Fruit fly (Drosophila melanogaster): ENCODE data around the gene CG14963.

The CG14963 gene

DNA sequence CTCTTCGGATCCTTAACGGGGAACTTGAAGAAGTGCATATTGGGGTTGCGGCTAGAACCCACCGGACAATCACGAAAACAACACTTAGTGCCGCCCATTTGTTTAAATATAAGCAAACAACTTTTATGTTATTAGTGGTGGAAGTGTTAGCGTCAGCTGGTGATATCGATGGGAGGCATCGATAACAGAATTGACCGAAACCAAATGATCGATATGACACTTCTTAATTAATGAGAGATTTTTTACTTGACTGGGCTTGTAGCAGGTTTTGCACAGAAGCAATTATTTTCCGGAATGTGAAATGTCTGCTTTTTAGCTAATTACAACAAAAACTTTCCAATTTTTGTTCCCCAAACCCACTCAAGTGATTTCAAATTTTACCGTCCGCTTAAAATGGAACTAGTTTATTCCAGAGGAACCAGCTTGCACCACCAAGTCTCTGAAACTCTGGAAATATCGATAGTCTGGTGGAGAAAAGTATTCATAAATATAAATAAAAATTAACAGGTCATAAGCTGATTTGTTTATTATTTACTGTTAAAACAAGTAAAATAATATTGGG lies 20.1 kb upstream of the CG14963 start, which contains the start of gene CG14965 (continued):
- no peak for TF ChIP-seq CG11695 (GFP tag; IDR thresholded peaks at IDR 0.05)
- TF ChIP-seq ato (GFP tag; IDR thresholded peaks at IDR 0.05; ENCODE audit: partially characterized antibody) = peak; percentile 75
- no peak for TF ChIP-seq nau (GFP tag; optimal IDR thresholded peaks at IDR 0.05)
- no peak for TF ChIP-seq ase (GFP tag; IDR thresholded peaks at IDR 0.05)
- peak; percentile 50; the same call in 2 of the 3 replicates for TF ChIP-seq row (GFP tag; IDR thresholded peaks at IDR 0.05)
- peak; percentile 84 for TF ChIP-seq CG34224 (GFP tag; IDR thresholded peaks at IDR 0.05; ENCODE audit: partially characterized antibody)
- peak; percentile 87 for TF ChIP-seq amos (GFP tag; IDR thresholded peaks at IDR 0.05; ENCODE audit: partially characterized antibody)
- TF ChIP-seq CG5953 (GFP tag; IDR thresholded peaks at IDR 0.05) = no peak
- peak; percentile 87 for TF ChIP-seq vnd (GFP tag; IDR thresholded peaks at IDR 0.05; ENCODE audit: partially characterized antibody)
- TF ChIP-seq Sin3A (optimal IDR thresholded peaks at IDR 0.05) = peak; percentile 84

DNA sequence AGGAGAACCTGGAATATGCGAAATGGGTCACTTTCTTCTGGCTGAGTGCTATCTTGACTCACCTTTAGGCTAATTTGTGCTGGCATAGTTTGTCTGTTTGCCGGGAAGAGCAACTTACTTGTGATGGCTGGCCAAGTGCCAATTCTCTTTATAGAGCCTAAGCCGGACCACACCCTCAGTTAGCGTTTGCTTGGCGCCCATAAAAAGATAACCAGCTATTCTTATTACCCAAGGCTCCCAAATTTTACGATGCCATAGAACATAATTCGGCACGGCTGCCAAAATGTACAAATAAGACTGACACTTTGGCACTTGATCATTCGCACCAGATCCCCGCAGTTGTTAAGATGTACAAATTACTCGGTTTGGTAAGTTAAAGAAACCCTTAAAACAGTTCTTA lies 17.3 kb upstream of the CG14963 start, which contains the start of the genes CG42525 and CG14958:
CG42525 (minus strand) TSS at position 101 of the 400 bp plus-strand sequence.
CG14958 (plus strand) TSS at position 332 of the 400 bp plus-strand sequence.
- TF ChIP-seq CG13894 (tag; optimal IDR thresholded peaks at IDR 0.05) = no peak
- TF ChIP-seq Lim3 (GFP tag; IDR thresholded peaks at IDR 0.05) = no peak
- TF ChIP-seq btn (GFP tag; optimal IDR thresholded peaks at IDR 0.05) = no peak
- TF ChIP-seq CG17829 (tag; optimal IDR thresholded peaks at IDR 0.05) = no peak
- no peak for TF ChIP-seq sqz (GFP tag; optimal IDR thresholded peaks at IDR 0.05)
- no peak for TF ChIP-seq CG4282 (GFP tag; optimal IDR thresholded peaks at IDR 0.05)
- TF ChIP-seq CG2116 (GFP tag; optimal IDR thresholded peaks at IDR 0.05) = no peak
- TF ChIP-seq nau (GFP tag; optimal IDR thresholded peaks at IDR 0.05) = no peak
- TF ChIP-seq dan (GFP tag; IDR thresholded peaks at IDR 0.05) = no peak
- no peak for TF ChIP-seq Ssrp (tag; optimal IDR thresholded peaks at IDR 0.05)

DNA sequence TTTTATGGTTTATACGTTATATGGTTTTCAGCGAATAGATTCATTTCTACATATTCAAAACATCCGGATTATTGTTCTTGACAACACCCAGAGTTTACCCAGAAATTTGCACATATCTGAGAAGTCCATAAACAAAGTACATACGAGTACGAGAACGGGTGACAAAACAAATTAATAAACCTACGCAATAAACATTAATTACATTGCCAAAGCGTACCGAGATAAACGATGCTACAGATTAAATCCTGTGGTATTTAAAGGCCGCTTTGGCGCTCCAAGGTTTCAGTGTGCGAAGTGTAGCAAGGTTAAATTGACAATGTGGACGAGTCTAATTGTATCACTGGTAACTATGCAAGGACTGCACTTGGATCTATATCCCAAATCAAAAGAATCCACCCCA lies 14.9 kb upstream of the CG14963 start, which contains the start of gene CG14957:
CG14957 (plus strand) TSS at position 301 of the 400 bp plus-strand sequence.
- TF ChIP-seq Rfx (GFP tag; IDR thresholded peaks at IDR 0.05) = 0 out of 2 replicates have a peak, but pooled peaks have one; percentile 12
- no peak for TF ChIP-seq CG5953 (GFP tag; IDR thresholded peaks at IDR 0.05)

DNA sequence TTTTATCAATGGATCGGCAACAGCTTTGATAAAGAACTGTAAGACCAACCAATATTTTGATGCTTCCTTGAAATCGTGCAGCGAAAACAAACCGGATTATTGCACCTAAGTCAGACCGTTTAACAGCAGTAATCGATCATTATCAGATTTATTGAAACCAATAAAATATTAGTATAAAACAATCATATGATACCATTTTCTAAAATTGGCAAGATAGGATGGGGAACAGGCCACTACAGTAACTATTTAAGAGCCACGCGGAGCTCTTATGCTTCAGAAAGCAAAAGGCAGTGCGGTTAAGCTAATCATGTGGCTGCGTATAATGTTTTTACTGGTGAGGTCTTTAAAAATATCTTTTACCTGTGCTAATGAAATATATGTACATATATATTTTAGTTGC lies 14.0 kb upstream of the CG14963 start, which contains the start of gene CG32284:
CG32284 (plus strand) TSS at position 301 of the 400 bp plus-strand sequence.
- TF ChIP-seq ase (GFP tag; IDR thresholded peaks at IDR 0.05) = no peak
- TF ChIP-seq caup (GFP tag; optimal IDR thresholded peaks at IDR 0.05; ENCODE audit: severe bottlenecking) = no peak
- no peak for TF ChIP-seq nmo (GFP tag; optimal IDR thresholded peaks at IDR 0.05)
- no peak for TF ChIP-seq CG1602 (GFP tag; optimal IDR thresholded peaks at IDR 0.05)
- no peak for TF ChIP-seq pfk (GFP tag; optimal IDR thresholded peaks at IDR 0.05)

DNA sequence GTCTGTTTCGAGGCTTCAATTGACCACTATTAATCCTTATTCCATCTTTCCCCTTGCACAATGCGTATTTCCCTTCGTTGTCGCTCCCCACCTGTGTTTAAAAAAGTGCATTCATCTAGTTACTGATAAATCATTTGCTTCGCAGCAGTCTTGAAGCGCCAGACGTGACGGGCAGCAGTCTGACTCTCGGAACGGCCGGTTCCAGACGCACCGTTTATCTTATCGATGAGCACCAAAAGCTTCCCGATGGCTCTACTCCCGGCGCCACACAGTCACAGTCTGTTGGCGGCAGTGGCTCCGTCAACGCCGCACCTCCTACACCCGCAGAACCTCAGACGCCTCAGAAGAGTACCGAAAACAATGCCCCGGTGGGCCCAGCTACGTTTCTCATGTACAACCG lies 11.8 kb upstream of the CG14963 start, which contains the start of gene CG42494:
CG42494 (plus strand) TSS at position 301 of the 400 bp plus-strand sequence.
- TF ChIP-seq rib (GFP tag; IDR thresholded peaks at IDR 0.05) (no peak), Nf-YC (tag; optimal IDR thresholded peaks at IDR 0.05) (no peak)

DNA sequence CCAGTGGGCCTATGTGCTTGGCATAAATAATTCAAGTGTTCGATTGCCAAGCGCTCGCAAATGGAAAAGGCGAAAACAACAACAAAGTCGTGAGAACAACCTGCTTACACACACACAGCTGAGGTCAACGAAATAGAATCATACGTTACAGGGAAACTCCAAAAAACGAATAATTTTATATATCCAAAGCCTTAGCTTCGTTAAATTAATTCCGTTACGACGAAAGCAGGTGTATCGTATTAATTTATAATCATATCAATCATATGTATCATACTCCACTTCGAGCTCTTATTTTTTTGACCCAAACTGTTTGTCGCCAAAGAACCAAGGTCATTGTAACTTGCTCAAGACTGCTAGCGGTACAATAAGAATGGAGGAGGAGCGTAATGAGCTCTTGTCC lies 7.1 kb upstream of the CG14963 start:
- TF ChIP-seq Hmx (GFP tag; optimal IDR thresholded peaks at IDR 0.05) (no peak), Max (GFP tag; optimal IDR thresholded peaks at IDR 0.05) (peak; percentile 85), D (optimal IDR thresholded peaks at IDR 0.05) (no peak), D (GFP tag; optimal IDR thresholded peaks at IDR 0.05) (peak; percentile 82), CG12155 (GFP tag; optimal IDR thresholded peaks at IDR 0.05) (peak; percentile 76), CG2116 (GFP tag; optimal IDR thresholded peaks at IDR 0.05) (peak; percentile 48), hth (optimal IDR thresholded peaks at IDR 0.05) (no peak), ap (GFP tag; IDR thresholded peaks at IDR 0.05) (peak; percentile 61), CG18262 (tag; optimal IDR thresholded peaks at IDR 0.05) (peak; percentile 89), CG7928 (GFP tag; optimal IDR thresholded peaks at IDR 0.05) (peak; percentile 51), inv (GFP tag; IDR thresholded peaks at IDR 0.05; ENCODE audit: partially characterized antibody) (no peak), Ada2b (GFP tag; IDR thresholded peaks at IDR 0.05) (peak; percentile 94), CG11093 (GFP tag; IDR thresholded peaks at IDR 0.05) (peak; percentile 86), Dll (GFP tag; IDR thresholded peaks at IDR 0.05; ENCODE audit: partially characterized antibody) (no peak), vnd (GFP tag; IDR thresholded peaks at IDR 0.05; ENCODE audit: partially characterized antibody) (no peak), CG4820 (GFP tag; optimal IDR thresholded peaks at IDR 0.05) (peak; percentile 87), Nf-YB (GFP tag; optimal IDR thresholded peaks at IDR 0.05) (peak; percentile 69)
